Fruit fly (Drosophila melanogaster) whole organism, embryonic: Measurements from ENCODE around the gene eIF3h.

Experiments used
- Atf3 ChIP-seq: fragments of 200-800 bp; sonication (Bioruptor generic); optimal IDR thresholded peaks from 3 replicates; lab custom pipeline; 2016; ENCODE audit warnings: missing biosample characterization, missing genetic modification characterization
- B-H1 ChIP-seq: fragments of 200-800 bp; sonication (Bioruptor generic); IDR thresholded peaks from 3 replicates; pipeline ENCODE4 v1.3.6; 2022; ENCODE audit warnings: missing biosample characterization, missing genetic modification characterization
- CG11696 ChIP-seq: fragments of 200-800 bp; sonication (Bioruptor generic); IDR thresholded peaks from 2 replicates; pipeline ENCODE4 v1.3.6; 2022; ENCODE audit warnings: missing biosample characterization, missing genetic modification characterization
- CG14050 ChIP-seq: fragments of 200-800 bp; sonication (Bioruptor generic); IDR thresholded peaks from 3 replicates; pipeline ENCODE4 v1.3.6; 2022; ENCODE audit warnings: missing biosample characterization, missing genetic modification characterization
- CG14667 ChIP-seq: fragments of 200-800 bp; sonication (Bioruptor generic); IDR thresholded peaks from 2 replicates; pipeline ENCODE4 v1.3.6; 2022; ENCODE audit warnings: missing biosample characterization, missing genetic modification characterization
- CG14965 ChIP-seq: fragments of 200-800 bp; sonication (Bioruptor generic); optimal IDR thresholded peaks from 2 replicates; lab custom pipeline; 2016; ENCODE audit warnings: missing biosample characterization, missing genetic modification characterization, borderline replicate concordance
- CG16815 ChIP-seq: fragments of 200-800 bp; sonication (Bioruptor generic); optimal IDR thresholded peaks from 3 replicates; lab custom pipeline; 2017; ENCODE audit warnings: missing biosample characterization, mild to moderate bottlenecking, missing genetic modification characterization
- CG31365 ChIP-seq: fragments of 200-800 bp; sonication (Bioruptor generic); optimal IDR thresholded peaks from 2 replicates; lab custom pipeline; 2018; ENCODE audit warnings: missing biosample characterization, mild to moderate bottlenecking, missing genetic modification characterization
- CG32767 ChIP-seq: fragments of 200-800 bp; sonication (Bioruptor generic); IDR thresholded peaks from 2 replicates; pipeline ENCODE4 v1.3.6; 2022; ENCODE audit warnings: missing biosample characterization, missing genetic modification characterization
- CG3281 ChIP-seq: fragments of 200-800 bp; sonication (Bioruptor generic); optimal IDR thresholded peaks from 3 replicates; lab custom pipeline; 2017; ENCODE audit warnings: missing biosample characterization, mild to moderate bottlenecking, missing genetic modification characterization
- CG33213 ChIP-seq: fragments of 200-800 bp; sonication (Bioruptor generic); optimal IDR thresholded peaks from 3 replicates; lab custom pipeline; 2016; ENCODE audit warnings: missing biosample characterization, missing genetic modification characterization
- CG3407 ChIP-seq: fragments of 200-800 bp; sonication (Bioruptor generic); optimal IDR thresholded peaks from 2 replicates; lab custom pipeline; 2018; ENCODE audit warnings: missing biosample characterization, mild to moderate bottlenecking, missing genetic modification characterization
- CG34376 ChIP-seq: fragments of 200-800 bp; sonication (Bioruptor generic); optimal IDR thresholded peaks from 2 replicates; lab custom pipeline; 2018; ENCODE audit warnings: missing biosample characterization, mild to moderate bottlenecking, missing genetic modification characterization
- CG4282 ChIP-seq: fragments of 200-800 bp; sonication (Bioruptor generic); optimal IDR thresholded peaks from 2 replicates; lab custom pipeline; 2016; ENCODE audit warnings: missing biosample characterization, missing genetic modification characterization
- CG4730 ChIP-seq: fragments of 200-800 bp; sonication (Bioruptor generic); IDR thresholded peaks from 2 replicates; pipeline ENCODE4 v1.3.6; 2022; ENCODE audit warnings: missing biosample characterization, missing genetic modification characterization
- CG6654 ChIP-seq: fragments of 200-800 bp; sonication (Bioruptor generic); optimal IDR thresholded peaks from 2 replicates; lab custom pipeline; 2017; ENCODE audit warnings: missing biosample characterization, mild to moderate bottlenecking, missing genetic modification characterization
- CG7372 ChIP-seq: fragments of 200-800 bp; sonication (Bioruptor generic); IDR thresholded peaks from 2 replicates; pipeline ENCODE4 v1.3.6; 2022; ENCODE audit warnings: missing biosample characterization, missing genetic modification characterization
- CG7745 ChIP-seq: fragments of 200-800 bp; sonication (Bioruptor generic); optimal IDR thresholded peaks from 2 replicates; lab custom pipeline; 2018; ENCODE audit warnings: missing biosample characterization, mild to moderate bottlenecking, missing genetic modification characterization, moderate library complexity
- CG9609 ChIP-seq: fragments of 200-800 bp; sonication (Bioruptor generic); optimal IDR thresholded peaks from 3 replicates; lab custom pipeline; 2016; ENCODE audit warnings: missing biosample characterization, missing genetic modification characterization
- CG9797 ChIP-seq: fragments of 200-800 bp; sonication (Bioruptor generic); optimal IDR thresholded peaks from 3 replicates; lab custom pipeline; 2018; ENCODE audit warnings: missing biosample characterization, mild to moderate bottlenecking, missing genetic modification characterization
- CkIIα-i1 ChIP-seq: fragments of 200-800 bp; sonication (Bioruptor generic); IDR thresholded peaks from 2 replicates; pipeline ENCODE4 v1.3.6; 2022; ENCODE audit warnings: missing biosample characterization, missing genetic modification characterization
- E2f2 ChIP-seq: fragments of 200-800 bp; sonication (Bioruptor generic); IDR thresholded peaks from 2 replicates; pipeline ENCODE4 v1.3.6; 2022; ENCODE audit warnings: missing biosample characterization, missing genetic modification characterization
- Lhr ChIP-seq: fragments of 200-800 bp; sonication (Bioruptor generic); optimal IDR thresholded peaks from 3 replicates; lab custom pipeline; 2017; ENCODE audit warnings: mild to moderate bottlenecking, missing biosample characterization, missing genetic modification reagents, missing genetic modification characterization
- MBD-R2 ChIP-seq: fragments of 200-800 bp; sonication (Bioruptor generic); IDR thresholded peaks from 2 replicates; pipeline ENCODE4 v1.3.6; 2022; ENCODE audit warnings: missing biosample characterization, missing genetic modification characterization
- Neu2 ChIP-seq: fragments of 200-800 bp; sonication (Bioruptor generic); optimal IDR thresholded peaks from 3 replicates; lab custom pipeline; 2016; ENCODE audit warnings: missing biosample characterization, missing genetic modification characterization, borderline replicate concordance
- Opbp ChIP-seq: fragments of 200-800 bp; sonication (Bioruptor generic); IDR thresholded peaks from 3 replicates; pipeline ENCODE4 v1.3.6; 2022; ENCODE audit warnings: missing biosample characterization, missing genetic modification characterization; ENCODE audit not compliant: partially characterized antibody
- Ravus ChIP-seq: fragments of 200-800 bp; sonication (Bioruptor generic); IDR thresholded peaks from 2 replicates; pipeline ENCODE4 v1.3.6; 2022; ENCODE audit warnings: missing biosample characterization, missing genetic modification characterization
- Rx ChIP-seq: fragments of 200-800 bp; sonication (Bioruptor generic); IDR thresholded peaks from 2 replicates; pipeline ENCODE4 v1.3.6; 2022; ENCODE audit warnings: missing biosample characterization, missing genetic modification characterization
- Ssrp ChIP-seq: fragments of 200-800 bp; sonication (Bioruptor generic); optimal IDR thresholded peaks from 2 replicates; lab custom pipeline; 2018; ENCODE audit warnings: missing biosample characterization, mild to moderate bottlenecking, missing genetic modification characterization, moderate library complexity
- TFAM ChIP-seq: fragments of 200-800 bp; sonication (Bioruptor generic); optimal IDR thresholded peaks from 2 replicates; lab custom pipeline; 2017; ENCODE audit warnings: missing biosample characterization, missing genetic modification characterization, inconsistent platforms
- Tbp ChIP-seq: fragments of >200 bp; optimal IDR thresholded peaks from 2 replicates; lab custom pipeline; 2018; ENCODE audit warnings: missing biosample characterization, missing genetic modification characterization
- Usf ChIP-seq: fragments of 200-800 bp; sonication (Bioruptor generic); optimal IDR thresholded peaks from 2 replicates; lab custom pipeline; 2017; ENCODE audit warnings: missing genotype, missing biosample characterization, missing genetic modification characterization
- ash1 ChIP-seq: fragments of 200-800 bp; sonication (Bioruptor generic); optimal IDR thresholded peaks from 2 replicates; lab custom pipeline; 2018; ENCODE audit warnings: missing biosample characterization, mild to moderate bottlenecking, missing genetic modification characterization
- bbx ChIP-seq: fragments of 200-800 bp; sonication (Bioruptor generic); IDR thresholded peaks from 2 replicates; pipeline ENCODE4 v1.3.6; 2022; ENCODE audit warnings: missing biosample characterization, missing genetic modification characterization; ENCODE audit not compliant: partially characterized antibody
- bowl ChIP-seq: fragments of 200-800 bp; sonication (Bioruptor generic); IDR thresholded peaks from 2 replicates; pipeline ENCODE4 v1.3.6; 2022; ENCODE audit warnings: missing biosample characterization, missing genetic modification characterization
- cad ChIP-seq: fragments of >200 bp; optimal IDR thresholded peaks from 2 replicates; lab custom pipeline; 2017; ENCODE audit warnings: missing biosample characterization, missing genetic modification characterization
- esg ChIP-seq: fragments of 200-800 bp; sonication (Bioruptor generic); conservative IDR thresholded peaks from 2 replicates; pipeline ENCODE4 v1.3.6; 2022; ENCODE audit warnings: missing biosample characterization, missing genetic modification characterization
- fu2 ChIP-seq: fragments of 200-800 bp; sonication (Bioruptor generic); optimal IDR thresholded peaks from 2 replicates; lab custom pipeline; 2016; ENCODE audit warnings: missing biosample characterization, missing genetic modification characterization
- gcm2 ChIP-seq: fragments of 200-800 bp; sonication (Bioruptor generic); optimal IDR thresholded peaks from 2 replicates; lab custom pipeline; 2016; ENCODE audit warnings: missing biosample characterization, missing genetic modification characterization
- gfzf ChIP-seq: fragments of 200-800 bp; sonication (Bioruptor generic); optimal IDR thresholded peaks from 2 replicates; lab custom pipeline; 2016; ENCODE audit warnings: missing biosample characterization, mild to moderate bottlenecking, missing genetic modification characterization, moderate library complexity
- gt ChIP-seq: fragments of 200-800 bp; sonication (Bioruptor generic); IDR thresholded peaks from 2 replicates; pipeline ENCODE4 v1.3.6; 2022; ENCODE audit warnings: missing biosample characterization, missing genetic modification characterization
- lov ChIP-seq, 2 experiments: fragments of 200-800 bp in 1 of 2; fragments of >200 bp in 1 of 2; sonication (Bioruptor generic) in 1 of 2; IDR thresholded peaks in 1 of 2; optimal IDR thresholded peaks in 1 of 2; 2 replicates in 1 of 2; 3 replicates in 1 of 2; pipeline versions ENCODE4 v1.3.6 to Lab custom; 2017 to 2022; ENCODE audit warnings: missing biosample characterization in 1 of 2, missing genetic modification characterization in 1 of 2
- maf-S ChIP-seq: fragments of 200-800 bp; sonication (Bioruptor generic); optimal IDR thresholded peaks from 2 replicates; lab custom pipeline; 2016; ENCODE audit warnings: missing biosample characterization, missing genetic modification characterization
- mld ChIP-seq: fragments of 200-800 bp; sonication (Bioruptor generic); IDR thresholded peaks from 3 replicates; pipeline ENCODE4 v1.3.6; 2022; ENCODE audit warnings: missing biosample characterization, missing genetic modification characterization; ENCODE audit not compliant: partially characterized antibody
- nau ChIP-seq: fragments of 200-800 bp; sonication (Bioruptor generic); optimal IDR thresholded peaks from 3 replicates; lab custom pipeline; 2017; ENCODE audit warnings: missing biosample characterization, mild to moderate bottlenecking, missing genetic modification characterization, missing genetic modification reagents
- otp ChIP-seq: fragments of 200-800 bp; sonication (Bioruptor generic); IDR thresholded peaks from 3 replicates; pipeline ENCODE4, ENCODE4 v1.3.6; 2022; ENCODE audit warnings: missing biosample characterization, missing genetic modification characterization
- peb ChIP-seq: fragments of 200-800 bp; sonication (Bioruptor generic); IDR thresholded peaks from 2 replicates; pipeline ENCODE4 v1.3.6; 2022; ENCODE audit warnings: missing biosample characterization, missing genetic modification characterization
- pnt ChIP-seq: fragments of 200-800 bp; sonication (Bioruptor generic); optimal IDR thresholded peaks from 3 replicates; lab custom pipeline; 2016; ENCODE audit warnings: missing biosample characterization, missing genetic modification characterization
- pum ChIP-seq: fragments of 200-800 bp; sonication (Bioruptor generic); optimal IDR thresholded peaks from 2 replicates; lab custom pipeline; 2016; ENCODE audit warnings: missing biosample characterization, missing genetic modification characterization
- sens-2 ChIP-seq: fragments of 200-800 bp; sonication (Bioruptor generic); IDR thresholded peaks from 2 replicates; pipeline ENCODE4 v1.3.6; 2022; ENCODE audit warnings: missing biosample characterization, missing genetic modification characterization
- slp2 ChIP-seq: fragments of 200-800 bp; sonication (Bioruptor generic); optimal IDR thresholded peaks from 2 replicates; lab custom pipeline; 2016; ENCODE audit warnings: missing biosample characterization, missing genetic modification characterization
- zen ChIP-seq: fragments of 200-800 bp; sonication (Bioruptor generic); optimal IDR thresholded peaks from 3 replicates; lab custom pipeline; 2018; ENCODE audit warnings: missing biosample characterization, mild to moderate bottlenecking, missing genetic modification characterization, moderate library complexity

The eIF3h gene

dm6 chr2L:5054953-5055352, 2.1 kb upstream of the eIF3h start, which contains the start of the genes CG14036 and His3.3A (continued):
- TF ChIP-seq CG3407 (GFP tag; lab: Kevin White, UChicago) (no peak), CG7745 (no peak), Tbp (GFP tag; lab: Kevin White, UChicago) (no peak), nau (GFP tag; lab: Kevin White, UChicago) (no peak), CG31365 (tag; lab: Kevin White, UChicago) (no peak), bowl (GFP tag; lab: Robert Waterston, UW) (no peak), cad (GFP tag; lab: Kevin White, UChicago) (no peak), Ravus (GFP tag; lab: Robert Waterston, UW) (no peak), CG33213 (GFP tag; lab: Kevin White, UChicago) (no peak), gt (GFP tag; lab: Robert Waterston, UW) (no peak), lov (optimal IDR thresholded peaks at IDR 0.05; lab: Kevin White, UChicago) (no peak), lov (GFP tag; IDR thresholded peaks at IDR 0.05; lab: Robert Waterston, UW) (no peak), CG9797 (peak; percentile 97), maf-S (GFP tag; lab: Kevin White, UChicago) (no peak), Rx (GFP tag; lab: Robert Waterston, UW) (no peak), pum (GFP tag; lab: Kevin White, UChicago) (no peak), sens-2 (GFP tag; lab: Robert Waterston, UW) (no peak), CG6654 (GFP tag; lab: Kevin White, UChicago) (no peak), gcm2 (GFP tag; lab: Kevin White, UChicago) (no peak), Usf (GFP tag; lab: Kevin White, UChicago) (no peak), peb (GFP tag; lab: Robert Waterston, UW) (no peak), CkIIα-i1 (GFP tag; lab: Robert Waterston, UW) (no peak), bbx (GFP tag; lab: Robert Waterston, UW) (peak; percentile 60), CG4282 (GFP tag; lab: Kevin White, UChicago) (no peak), MBD-R2 (peak; percentile 86), CG3281 (GFP tag; lab: Kevin White, UChicago) (peak; percentile 56), zen (tag; lab: Kevin White, UChicago) (peak; percentile 25), CG14050 (no peak), CG9609 (GFP tag; lab: Kevin White, UChicago) (no peak), Lhr (GFP tag; lab: Kevin White, UChicago) (no peak), CG32767 (GFP tag; lab: Robert Waterston, UW) (no peak), CG4730 (GFP tag; lab: Robert Waterston, UW) (no peak), Ssrp (tag; lab: Kevin White, UChicago) (no peak), Opbp (GFP tag; lab: Robert Waterston, UW) (peak; percentile 63; the same call in 2 of the 3 replicates), CG34376 (GFP tag; lab: Kevin White, UChicago) (peak; percentile 42), ash1 (peak; percentile 13), fu2 (GFP tag; lab: Kevin White, UChicago) (no peak), esg (GFP tag; lab: Robert Waterston, UW) (no peak), slp2 (no peak), otp (GFP tag; lab: Robert Waterston, UW) (no peak), CG11696 (GFP tag; lab: Robert Waterston, UW) (no peak), CG7372 (no peak), E2f2 (GFP tag; lab: Robert Waterston, UW) (peak; percentile 91), CG14667 (no peak), mld (GFP tag; lab: Robert Waterston, UW) (0 out of 3 replicates have a peak, but pooled peaks have one; percentile 41), CG14965 (GFP tag; lab: Kevin White, UChicago) (no peak), pnt (GFP tag; lab: Kevin White, UChicago) (no peak), Atf3 (GFP tag; lab: Kevin White, UChicago) (no peak), Neu2 (GFP tag; lab: Kevin White, UChicago) (no peak), B-H1 (no peak), gfzf (GFP tag; lab: Kevin White, UChicago) (peak; percentile 73), CG16815 (GFP tag; lab: Kevin White, UChicago) (no peak), TFAM (GFP tag; lab: Kevin White, UChicago) (no peak)
